Fruit fly (Drosophila melanogaster) whole organism, embryonic: Measurements from ENCODE around the gene SkpD.

Experiments used
- ATbp ChIP-seq: fragments of 200-800 bp; sonication (Bioruptor generic); optimal IDR thresholded peaks from 2 replicates; lab custom pipeline; 2017; ENCODE audit warnings: missing biosample characterization, mild to moderate bottlenecking, missing genetic modification characterization, missing genetic modification reagents
- Ada2b ChIP-seq: fragments of 200-800 bp; sonication (Bioruptor generic); IDR thresholded peaks from 2 replicates; pipeline ENCODE4 v1.3.6; 2022; ENCODE audit warnings: missing biosample characterization, missing genetic modification characterization
- Atf-2 ChIP-seq: fragments of 200-800 bp; sonication (Bioruptor generic); optimal IDR thresholded peaks from 2 replicates; lab custom pipeline; 2016; ENCODE audit warnings: missing biosample characterization, missing genetic modification characterization
- Bgb ChIP-seq: fragments of 200-800 bp; sonication (Bioruptor generic); IDR thresholded peaks from 2 replicates; pipeline ENCODE4 v1.3.6; 2022; ENCODE audit warnings: missing biosample characterization, missing genetic modification characterization; ENCODE audit not compliant: partially characterized antibody
- Blimp-1 ChIP-seq: fragments of 200-800 bp; sonication (Bioruptor generic); optimal IDR thresholded peaks from 3 replicates; lab custom pipeline; 2018; ENCODE audit warnings: missing biosample characterization, missing genetic modification characterization, mild to moderate bottlenecking, moderate library complexity, missing genetic modification reagents
- BtbVII ChIP-seq: fragments of 200-800 bp; sonication (Bioruptor generic); optimal IDR thresholded peaks from 3 replicates; lab custom pipeline; 2017; ENCODE audit warnings: missing biosample characterization, mild to moderate bottlenecking, missing genetic modification characterization
- CG11723 ChIP-seq: fragments of 200-800 bp; sonication (Bioruptor generic); optimal IDR thresholded peaks from 2 replicates; lab custom pipeline; 2017; ENCODE audit warnings: missing biosample characterization, mild to moderate bottlenecking, missing genetic modification characterization
- CG13123 ChIP-seq: fragments of 200-800 bp; sonication (Bioruptor generic); optimal IDR thresholded peaks from 2 replicates; lab custom pipeline; 2016; ENCODE audit warnings: missing biosample characterization, missing genetic modification characterization
- CG13296 ChIP-seq: fragments of 200-800 bp; sonication (Bioruptor generic); optimal IDR thresholded peaks from 3 replicates; lab custom pipeline; 2018; ENCODE audit warnings: missing biosample characterization, mild to moderate bottlenecking, missing genetic modification characterization
- CG13894 ChIP-seq: fragments of 200-800 bp; sonication (Bioruptor generic); optimal IDR thresholded peaks from 3 replicates; lab custom pipeline; 2018; ENCODE audit warnings: missing biosample characterization, mild to moderate bottlenecking, missing genetic modification characterization, moderate library complexity
- CG32767 ChIP-seq: fragments of 200-800 bp; sonication (Bioruptor generic); IDR thresholded peaks from 2 replicates; pipeline ENCODE4 v1.3.6; 2022; ENCODE audit warnings: missing biosample characterization, missing genetic modification characterization
- CG3407 ChIP-seq: fragments of 200-800 bp; sonication (Bioruptor generic); optimal IDR thresholded peaks from 2 replicates; lab custom pipeline; 2018; ENCODE audit warnings: missing biosample characterization, mild to moderate bottlenecking, missing genetic modification characterization
- CG4328 ChIP-seq: fragments of 200-800 bp; sonication (Bioruptor generic); optimal IDR thresholded peaks from 3 replicates; lab custom pipeline; 2017; ENCODE audit warnings: missing biosample characterization, missing genetic modification reagents, missing genetic modification characterization
- CG6854 ChIP-seq: fragments of 200-800 bp; sonication (Bioruptor generic); optimal IDR thresholded peaks from 3 replicates; lab custom pipeline; 2017; ENCODE audit warnings: missing biosample characterization, mild to moderate bottlenecking, missing genetic modification characterization
- CG8290 ChIP-seq, 3 experiments: fragments of 200-800 bp; sonication (Bioruptor generic); optimal IDR thresholded peaks; 2 replicates each; lab custom pipeline; 2016 to 2019; ENCODE audit warnings: missing biosample characterization in 3 of 3, missing genetic modification characterization in 3 of 3, mild to moderate bottlenecking in 2 of 3, moderate library complexity in 1 of 3
- CG9817 ChIP-seq: fragments of 200-800 bp; sonication (Bioruptor generic); optimal IDR thresholded peaks from 2 replicates; lab custom pipeline; 2018; ENCODE audit warnings: missing biosample characterization, mild to moderate bottlenecking, missing genetic modification characterization, moderate library complexity
- Ets65A ChIP-seq: fragments of 200-800 bp; sonication (Bioruptor generic); peaks from one replicate; lab custom pipeline; 2016; ENCODE audit warnings: missing biosample characterization, missing genetic modification characterization
- Fer3 ChIP-seq: fragments of 200-800 bp; sonication (Bioruptor generic); optimal IDR thresholded peaks from 2 replicates; lab custom pipeline; 2018; ENCODE audit warnings: missing biosample characterization, mild to moderate bottlenecking, missing genetic modification characterization, moderate library complexity
- Hey ChIP-seq: fragments of 200-800 bp; sonication (Bioruptor generic); optimal IDR thresholded peaks from 3 replicates; lab custom pipeline; 2018; ENCODE audit warnings: missing biosample characterization, mild to moderate bottlenecking, missing genetic modification characterization
- Lhr ChIP-seq: fragments of 200-800 bp; sonication (Bioruptor generic); optimal IDR thresholded peaks from 3 replicates; lab custom pipeline; 2017; ENCODE audit warnings: mild to moderate bottlenecking, missing biosample characterization, missing genetic modification reagents, missing genetic modification characterization
- Lim3 ChIP-seq: fragments of 200-800 bp; sonication (Bioruptor generic); IDR thresholded peaks from 2 replicates; pipeline ENCODE4 v1.3.6; 2022; ENCODE audit warnings: missing biosample characterization, missing genetic modification characterization
- MTF-1 ChIP-seq: fragments of 200-800 bp; sonication (Bioruptor generic); optimal IDR thresholded peaks from 2 replicates; lab custom pipeline; 2018; ENCODE audit warnings: missing biosample characterization, mild to moderate bottlenecking, missing genetic modification characterization, borderline replicate concordance
- Med ChIP-seq: fragments of 200-800 bp; sonication (Bioruptor generic); peaks from one replicate; lab custom pipeline; 2016; ENCODE audit warnings: missing biosample characterization, missing genetic modification characterization, mild to moderate bottlenecking, inconsistent platforms, moderate library complexity
- Myb ChIP-seq: fragments of 200-800 bp; sonication (Bioruptor generic); optimal IDR thresholded peaks from 2 replicates; lab custom pipeline; 2016; ENCODE audit warnings: missing biosample characterization, missing genetic modification characterization
- Rfx ChIP-seq: fragments of 200-800 bp; sonication (Bioruptor generic); IDR thresholded peaks from 2 replicates; pipeline ENCODE4 v1.3.6; 2022; ENCODE audit warnings: missing biosample characterization, missing genetic modification characterization
- abd-A ChIP-seq: fragments of 200-800 bp; sonication (Bioruptor generic); optimal IDR thresholded peaks from 3 replicates; lab custom pipeline; 2019; ENCODE audit warnings: missing biosample characterization, mild to moderate bottlenecking, missing genetic modification characterization, moderate library complexity
- al ChIP-seq: fragments of 200-800 bp; sonication (Bioruptor generic); IDR thresholded peaks from 2 replicates; pipeline ENCODE4 v1.3.6; 2022; ENCODE audit warnings: missing biosample characterization, missing genetic modification characterization
- ash1 ChIP-seq: fragments of 200-800 bp; sonication (Bioruptor generic); optimal IDR thresholded peaks from 2 replicates; lab custom pipeline; 2018; ENCODE audit warnings: missing biosample characterization, mild to moderate bottlenecking, missing genetic modification characterization
- cg ChIP-seq: fragments of 200-800 bp; sonication (Bioruptor generic); optimal IDR thresholded peaks from 3 replicates; lab custom pipeline; 2019; ENCODE audit warnings: missing biosample characterization, mild to moderate bottlenecking, missing genetic modification characterization, moderate library complexity
- crol ChIP-seq: fragments of 200-800 bp; sonication (Bioruptor generic); IDR thresholded peaks from 2 replicates; pipeline ENCODE4 v1.3.6; 2022; ENCODE audit warnings: missing biosample characterization, missing genetic modification characterization
- dati ChIP-seq: fragments of 200-800 bp; sonication (Bioruptor generic); IDR thresholded peaks from 2 replicates; pipeline ENCODE4 v1.3.6; 2022; ENCODE audit warnings: missing biosample characterization, missing genetic modification characterization
- dimm ChIP-seq: fragments of 200-800 bp; sonication (Bioruptor generic); IDR thresholded peaks from 2 replicates; pipeline ENCODE4 v1.3.6; 2022; ENCODE audit warnings: missing biosample characterization, missing genetic modification characterization
- eve ChIP-seq, 2 experiments: fragments of >200 bp; optimal IDR thresholded peaks; 2 replicates each; lab custom pipeline; 2017; ENCODE audit warnings: missing biosample characterization in 2 of 2, missing genetic modification characterization in 2 of 2
- gsb-n ChIP-seq: fragments of 200-800 bp; sonication (Bioruptor generic); optimal IDR thresholded peaks from 3 replicates; lab custom pipeline; 2018; ENCODE audit warnings: missing biosample characterization, mild to moderate bottlenecking, missing genetic modification characterization
- ham ChIP-seq: fragments of 200-800 bp; sonication (Bioruptor generic); IDR thresholded peaks from 2 replicates; pipeline ENCODE4 v1.3.6; 2022; ENCODE audit warnings: missing biosample characterization, missing genetic modification characterization
- inv ChIP-seq: fragments of 200-800 bp; sonication (Bioruptor generic); IDR thresholded peaks from 2 replicates; pipeline ENCODE4 v1.3.6; 2022; ENCODE audit warnings: missing biosample characterization, missing genetic modification characterization; ENCODE audit not compliant: partially characterized antibody
- peb ChIP-seq: fragments of 200-800 bp; sonication (Bioruptor generic); IDR thresholded peaks from 2 replicates; pipeline ENCODE4 v1.3.6; 2022; ENCODE audit warnings: missing biosample characterization, missing genetic modification characterization
- schlank ChIP-seq: fragments of 200-800 bp; sonication (Bioruptor generic); optimal IDR thresholded peaks from 2 replicates; lab custom pipeline; 2018; ENCODE audit warnings: missing biosample characterization, mild to moderate bottlenecking, missing genetic modification characterization
- sd ChIP-seq: fragments of 200-800 bp; sonication (Bioruptor generic); optimal IDR thresholded peaks from 3 replicates; lab custom pipeline; 2018; ENCODE audit warnings: missing biosample characterization, mild to moderate bottlenecking, missing genetic modification characterization, moderate library complexity
- unc-4 ChIP-seq: fragments of 200-800 bp; sonication (Bioruptor generic); IDR thresholded peaks from 2 replicates; pipeline ENCODE4 v1.3.6; 2022; ENCODE audit warnings: missing biosample characterization, missing genetic modification characterization; ENCODE audit not compliant: partially characterized antibody
- vvl ChIP-seq: fragments of 200-800 bp; sonication (Bioruptor generic); IDR thresholded peaks from 2 replicates; pipeline ENCODE4 v1.3.6; 2022; ENCODE audit warnings: missing biosample characterization, missing genetic modification characterization
- yki ChIP-seq: fragments of >200 bp; optimal IDR thresholded peaks from 3 replicates; lab custom pipeline; 2018

SkpD gene

DNA sequence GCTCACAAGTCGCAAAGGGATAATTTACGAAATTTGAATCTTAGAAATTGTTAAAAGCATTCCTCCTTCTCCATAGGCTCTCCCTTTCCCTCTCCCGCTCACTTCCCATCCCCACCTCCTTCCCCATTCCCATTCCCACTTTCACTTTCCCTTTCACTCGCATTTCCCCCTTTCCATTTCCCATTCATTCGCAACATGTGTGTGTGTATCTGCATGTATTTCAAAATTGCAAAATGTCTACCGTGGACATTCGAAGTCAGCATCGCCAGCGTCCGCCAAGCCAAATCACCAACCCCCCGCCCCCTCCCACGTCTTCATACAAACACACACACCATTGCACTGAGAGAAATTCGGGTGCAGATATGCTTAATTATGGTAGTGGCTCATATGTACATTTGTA is 20.7 kb upstream of the SkpD start:
- TF ChIP-seq yki (lab: Kevin White, UChicago) (no peak), Myb (no peak), Lhr (GFP tag; lab: Kevin White, UChicago) (no peak), Fer3 (no peak), abd-A (tag; lab: Kevin White, UChicago) (peak; percentile 41), Blimp-1 (peak; percentile 13), CG4328 (GFP tag; lab: Kevin White, UChicago) (no peak), CG3407 (GFP tag; lab: Kevin White, UChicago) (no peak), inv (GFP tag; lab: Robert Waterston, UW) (no peak), gsb-n (tag; lab: Kevin White, UChicago) (no peak), Ets65A (GFP tag; lab: Kevin White, UChicago) (peak; percentile 38), dimm (GFP tag; lab: Robert Waterston, UW) (no peak), CG13296 (GFP tag; lab: Kevin White, UChicago) (no peak), eve (GFP tag; optimal IDR thresholded peaks at IDR 0.05; lab: Kevin White, UChicago) (no peak), Atf-2 (GFP tag; lab: Kevin White, UChicago) (no peak), Rfx (GFP tag; lab: Robert Waterston, UW) (no peak), MTF-1 (GFP tag; lab: Kevin White, UChicago) (no peak), CG9817 (tag; lab: Kevin White, UChicago) (no peak), Hey (tag; lab: Kevin White, UChicago) (no peak), vvl (GFP tag; lab: Robert Waterston, UW) (no peak), BtbVII (GFP tag; lab: Kevin White, UChicago) (no peak), Med (GFP tag; lab: Kevin White, UChicago) (peak; percentile 42), crol (peak; percentile 56), dati (GFP tag; lab: Robert Waterston, UW) (no peak)

DNA sequence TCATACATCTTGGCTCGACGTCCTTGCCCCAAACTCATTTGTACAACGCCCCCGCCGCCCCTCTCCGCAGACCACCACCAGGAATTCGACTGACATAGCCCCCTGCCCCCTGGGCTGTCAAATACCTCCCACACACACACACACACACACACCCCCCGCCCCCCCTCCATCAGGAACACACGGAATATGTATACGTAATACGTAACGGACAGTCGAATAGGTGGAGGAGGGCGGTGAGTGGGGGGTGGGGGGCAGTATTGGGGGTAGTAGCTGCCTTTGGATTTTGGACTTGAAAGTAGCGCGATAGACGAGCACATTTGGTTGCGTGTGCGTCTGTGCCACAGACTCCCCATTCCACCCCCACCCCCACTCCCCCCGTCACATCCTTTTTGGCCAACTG is 20.0 kb upstream of the SkpD start:
- TF ChIP-seq Rfx (GFP tag; lab: Robert Waterston, UW): peak; percentile 32; the same call in 1 of the 2 replicates
- no peak for TF ChIP-seq Ets65A (GFP tag; lab: Kevin White, UChicago)
- no peak for TF ChIP-seq ATbp (GFP tag; lab: Kevin White, UChicago)
- TF ChIP-seq CG13123 (GFP tag; lab: Kevin White, UChicago): no peak
- TF ChIP-seq Bgb (GFP tag; lab: Robert Waterston, UW): 0 out of 2 replicates have a peak, but pooled peaks have one; percentile 9
- TF ChIP-seq ash1 (GFP tag; lab: Kevin White, UChicago): no peak
- TF ChIP-seq CG11723 (GFP tag; lab: Kevin White, UChicago): no peak
- peak; percentile 32 for TF ChIP-seq Hey (tag; lab: Kevin White, UChicago)
- no peak for TF ChIP-seq gsb-n (tag; lab: Kevin White, UChicago)
- no peak for TF ChIP-seq CG6854 (GFP tag; lab: Kevin White, UChicago)
- no peak for TF ChIP-seq ham (GFP tag; lab: Robert Waterston, UW)
- peak; percentile 93 for TF ChIP-seq crol
- TF ChIP-seq CG3407 (GFP tag; lab: Kevin White, UChicago): no peak
- TF ChIP-seq sd (tag; lab: Kevin White, UChicago): peak; percentile 29
- peak; percentile 26 for TF ChIP-seq cg (GFP tag; lab: Kevin White, UChicago)
- TF ChIP-seq Ada2b (GFP tag; lab: Robert Waterston, UW): no peak
- no peak for TF ChIP-seq Lim3 (GFP tag; lab: Robert Waterston, UW)
- 0 out of 2 replicates have a peak, but pooled peaks have one; percentile 34 for TF ChIP-seq CG32767
- TF ChIP-seq abd-A (tag; lab: Kevin White, UChicago): peak; percentile 95
- no peak for TF ChIP-seq unc-4 (GFP tag; lab: Robert Waterston, UW)
- TF ChIP-seq peb: no peak
- no peak for TF ChIP-seq CG8290 (GFP tag; optimal IDR thresholded peaks at IDR 0.05; lab: Kevin White, UChicago)
- TF ChIP-seq CG8290 (tag; optimal IDR thresholded peaks at IDR 0.05; lab: Kevin White, UChicago): peak in 1 of 2 experiments; percentile 16
- TF ChIP-seq CG13894 (tag; lab: Kevin White, UChicago): peak; percentile 40
- no peak for TF ChIP-seq schlank (tag; lab: Kevin White, UChicago)
- TF ChIP-seq al (GFP tag; lab: Robert Waterston, UW): no peak
